Fruit fly (Drosophila melanogaster) whole organism, prepupa: Measurements from ENCODE around the gene SF2.

ENCODE experiments used
- Blimp-1 ChIP-seq: fragments of 200-800 bp; sonication (Bioruptor generic); optimal IDR thresholded peaks from 3 replicates; lab custom pipeline; 2017; ENCODE audit warnings: missing biosample characterization, missing genetic modification characterization, mild to moderate bottlenecking, moderate library complexity, missing genetic modification reagents
- CG10631 ChIP-seq: fragments of 200-800 bp; sonication (Bioruptor generic); optimal IDR thresholded peaks from 2 replicates; lab custom pipeline; 2016; ENCODE audit warnings: missing biosample characterization, missing genetic modification characterization
- CG11294 ChIP-seq: fragments of 200-800 bp; sonication (Bioruptor generic); IDR thresholded peaks from 2 replicates; pipeline ENCODE4 v1.3.6; 2022; ENCODE audit warnings: missing biosample characterization, missing genetic modification characterization
- CG11762 ChIP-seq: fragments of 200-800 bp; sonication (Bioruptor generic); optimal IDR thresholded peaks from 3 replicates; lab custom pipeline; 2016; ENCODE audit warnings: missing biosample characterization, missing genetic modification characterization; ENCODE audit not compliant: insufficient read depth
- CG11902 ChIP-seq: fragments of 200-800 bp; sonication (Bioruptor generic); optimal IDR thresholded peaks from 3 replicates; lab custom pipeline; 2016; ENCODE audit warnings: missing biosample characterization, missing genetic modification characterization
- CG1621 ChIP-seq: fragments of 200-800 bp; sonication (Bioruptor generic); optimal IDR thresholded peaks from 3 replicates; lab custom pipeline; 2018; ENCODE audit warnings: missing biosample characterization, mild to moderate bottlenecking, missing genetic modification characterization
- CG16779 ChIP-seq: fragments of 200-800 bp; sonication (Bioruptor generic); optimal IDR thresholded peaks from 3 replicates; lab custom pipeline; 2017; ENCODE audit warnings: missing biosample characterization, mild to moderate bottlenecking, missing genetic modification characterization
- CG3032 ChIP-seq: fragments of 200-800 bp; optimal IDR thresholded peaks from 2 replicates; lab custom pipeline; 2019; ENCODE audit warnings: missing biosample characterization, mild to moderate bottlenecking, missing genetic modification characterization, moderate library complexity
- CG31627 ChIP-seq: fragments of 200-800 bp; sonication (Bioruptor generic); optimal IDR thresholded peaks from 3 replicates; lab custom pipeline; 2016; ENCODE audit warnings: missing biosample characterization, missing genetic modification characterization
- CG32006 ChIP-seq: fragments of 200-800 bp; sonication (Bioruptor generic); optimal IDR thresholded peaks from 3 replicates; lab custom pipeline; 2017; ENCODE audit warnings: missing biosample characterization, mild to moderate bottlenecking, missing genetic modification characterization
- CG34406 ChIP-seq: fragments of 200-800 bp; sonication (Bioruptor generic); optimal IDR thresholded peaks from 3 replicates; lab custom pipeline; 2016; ENCODE audit warnings: missing biosample characterization, missing genetic modification characterization
- CG3919 ChIP-seq: fragments of 200-800 bp; sonication (Bioruptor generic); optimal IDR thresholded peaks from 3 replicates; lab custom pipeline; 2016; ENCODE audit warnings: missing biosample characterization, missing genetic modification characterization
- CG4318 ChIP-seq: fragments of 200-800 bp; sonication (Bioruptor generic); optimal IDR thresholded peaks from 3 replicates; lab custom pipeline; 2017; ENCODE audit warnings: missing biosample characterization, mild to moderate bottlenecking, missing genetic modification characterization
- CG6163 ChIP-seq: fragments of 200-800 bp; sonication (Bioruptor generic); IDR thresholded peaks from 3 replicates; pipeline ENCODE4 v1.3.6; 2022; ENCODE audit warnings: missing biosample characterization, missing genetic modification characterization
- CG6276 ChIP-seq: fragments of 200-800 bp; sonication (Bioruptor generic); optimal IDR thresholded peaks from 2 replicates; lab custom pipeline; 2017; ENCODE audit warnings: missing biosample characterization, mild to moderate bottlenecking, missing genetic modification characterization
- CG6792 ChIP-seq: fragments of 200-800 bp; sonication (Bioruptor generic); optimal IDR thresholded peaks from 3 replicates; lab custom pipeline; 2016; ENCODE audit warnings: missing biosample characterization, missing genetic modification characterization
- CG6808 ChIP-seq: fragments of 200-800 bp; sonication (Bioruptor generic); optimal IDR thresholded peaks from 3 replicates; lab custom pipeline; 2017; ENCODE audit warnings: missing biosample characterization, missing genetic modification characterization, mild to moderate bottlenecking, moderate library complexity, missing genetic modification reagents
- CG6854 ChIP-seq: fragments of 200-800 bp; sonication (Bioruptor generic); optimal IDR thresholded peaks from 2 replicates; lab custom pipeline; 2017; ENCODE audit warnings: missing biosample characterization, mild to moderate bottlenecking, missing genetic modification characterization
- CG7368 ChIP-seq: fragments of 200-800 bp; sonication (Bioruptor generic); optimal IDR thresholded peaks from 3 replicates; lab custom pipeline; 2016; ENCODE audit warnings: missing biosample characterization, missing genetic modification characterization
- CG8319 ChIP-seq: fragments of 200-800 bp; sonication (Bioruptor generic); optimal IDR thresholded peaks from 3 replicates; lab custom pipeline; 2016; ENCODE audit warnings: missing biosample characterization, missing genetic modification characterization
- CG8632 ChIP-seq: fragments of 200-800 bp; sonication (Bioruptor generic); optimal IDR thresholded peaks from 3 replicates; lab custom pipeline; 2016; ENCODE audit warnings: missing biosample characterization, missing genetic modification characterization
- CG9139 ChIP-seq: fragments of 200-800 bp; sonication (Bioruptor generic); optimal IDR thresholded peaks from 3 replicates; lab custom pipeline; 2017; ENCODE audit warnings: missing biosample characterization, mild to moderate bottlenecking, missing genetic modification characterization
- Eip75B ChIP-seq: fragments of 200-800 bp; sonication (Bioruptor generic); optimal IDR thresholded peaks from 3 replicates; lab custom pipeline; 2016; ENCODE audit warnings: missing biosample characterization, missing genetic modification characterization
- Eip78C ChIP-seq: fragments of 200-800 bp; sonication (Bioruptor generic); peaks from one replicate; lab custom pipeline; 2016; ENCODE audit warnings: missing biosample characterization, missing genetic modification characterization
- Ets96B ChIP-seq: fragments of 200-800 bp; optimal IDR thresholded peaks from 2 replicates; lab custom pipeline; 2019; ENCODE audit warnings: missing biosample characterization, mild to moderate bottlenecking, missing genetic modification characterization, moderate library complexity
- Gug ChIP-seq: fragments of 200-800 bp; sonication (Bioruptor generic); IDR thresholded peaks from 2 replicates; pipeline ENCODE4 v1.3.6; 2022; ENCODE audit warnings: missing biosample characterization, missing genetic modification characterization
- Hr38 ChIP-seq: sonication (Bioruptor generic); optimal IDR thresholded peaks from 2 replicates; lab custom pipeline; 2016; ENCODE audit warnings: missing biosample characterization, missing genetic modification characterization
- Hr39 ChIP-seq: fragments of 200-800 bp; sonication (Bioruptor generic); optimal IDR thresholded peaks from 2 replicates; lab custom pipeline; 2016; ENCODE audit warnings: missing biosample characterization, missing genetic modification characterization
- Hr4 ChIP-seq: fragments of 200-800 bp; sonication (Bioruptor generic); optimal IDR thresholded peaks from 3 replicates; lab custom pipeline; 2016; ENCODE audit warnings: missing biosample characterization, missing genetic modification characterization
- Lpt ChIP-seq: fragments of 200-800 bp; sonication (Bioruptor generic); optimal IDR thresholded peaks from 3 replicates; lab custom pipeline; 2016; ENCODE audit warnings: missing biosample characterization, missing genetic modification characterization
- Sox14 ChIP-seq: fragments of 200-800 bp; sonication (Bioruptor generic); optimal IDR thresholded peaks from 3 replicates; lab custom pipeline; 2016; ENCODE audit warnings: missing biosample characterization, missing genetic modification characterization
- achi ChIP-seq: fragments of 200-800 bp; sonication (Bioruptor generic); optimal IDR thresholded peaks from 3 replicates; lab custom pipeline; 2016; ENCODE audit warnings: missing biosample characterization, missing genetic modification characterization
- acj6 ChIP-seq: fragments of 200-800 bp; sonication (Bioruptor generic); optimal IDR thresholded peaks from 3 replicates; lab custom pipeline; 2016; ENCODE audit warnings: missing biosample characterization, missing genetic modification characterization
- cyc ChIP-seq: fragments of 200-800 bp; sonication (Bioruptor generic); optimal IDR thresholded peaks from 3 replicates; lab custom pipeline; 2016; ENCODE audit warnings: missing biosample characterization, missing genetic modification characterization
- dac ChIP-seq: fragments of 200-800 bp; sonication (Bioruptor generic); optimal IDR thresholded peaks from 2 replicates; lab custom pipeline; 2017; ENCODE audit warnings: missing biosample characterization, mild to moderate bottlenecking, missing genetic modification characterization
- dsx ChIP-seq: fragments of 200-800 bp; optimal IDR thresholded peaks from 3 replicates; lab custom pipeline; 2019; ENCODE audit warnings: missing biosample characterization, mild to moderate bottlenecking, missing genetic modification characterization, moderate library complexity; ENCODE audit not compliant: poor library complexity, severe bottlenecking
- eg ChIP-seq: fragments of 200-800 bp; sonication (Bioruptor generic); IDR thresholded peaks from 3 replicates; pipeline ENCODE4 v1.3.6; 2022; ENCODE audit warnings: missing biosample characterization, missing genetic modification characterization
- esn ChIP-seq: fragments of 200-800 bp; sonication (Bioruptor generic); optimal IDR thresholded peaks from 2 replicates; lab custom pipeline; 2016; ENCODE audit warnings: missing biosample characterization, mild to moderate bottlenecking, missing genetic modification characterization, moderate library complexity
- fd85E ChIP-seq: fragments of 200-800 bp; sonication (Bioruptor generic); optimal IDR thresholded peaks from 3 replicates; lab custom pipeline; 2016; ENCODE audit warnings: missing biosample characterization, missing genetic modification characterization
- fkh ChIP-seq: fragments of 200-800 bp; sonication (Bioruptor generic); optimal IDR thresholded peaks from 3 replicates; lab custom pipeline; 2017; ENCODE audit warnings: missing biosample characterization, mild to moderate bottlenecking, missing genetic modification characterization, moderate library complexity
- lz ChIP-seq: fragments of 200-800 bp; sonication (Bioruptor generic); optimal IDR thresholded peaks from 3 replicates; lab custom pipeline; 2016; ENCODE audit warnings: missing biosample characterization, missing genetic modification characterization
- pdm3 ChIP-seq: fragments of 200-800 bp; sonication (Bioruptor generic); optimal IDR thresholded peaks from 3 replicates; lab custom pipeline; 2016; ENCODE audit warnings: missing biosample characterization, missing genetic modification characterization
- salr ChIP-seq, 2 experiments: fragments of 200-800 bp; sonication (Bioruptor generic); optimal IDR thresholded peaks; 3 replicates each; lab custom pipeline; 2016 to 2018; ENCODE audit warnings: missing biosample characterization in 2 of 2, missing genetic modification characterization in 2 of 2, mild to moderate bottlenecking in 1 of 2
- spab ChIP-seq: fragments of 200-800 bp; sonication (Bioruptor generic); optimal IDR thresholded peaks from 2 replicates; lab custom pipeline; 2017; ENCODE audit warnings: missing biosample characterization, mild to moderate bottlenecking, missing genetic modification characterization, missing genetic modification reagents
- ss ChIP-seq, 2 experiments: fragments of 200-800 bp; sonication (Bioruptor generic); optimal IDR thresholded peaks; 2 replicates in 1 of 2; 3 replicates in 1 of 2; lab custom pipeline; 2017 to 2018; ENCODE audit warnings: mild to moderate bottlenecking in 2 of 2, missing biosample characterization in 2 of 2, missing genetic modification characterization in 2 of 2, moderate library complexity in 1 of 2
- svp ChIP-seq: fragments of 200-800 bp; sonication (Bioruptor generic); peaks from one replicate; lab custom pipeline; 2016; ENCODE audit warnings: missing biosample characterization, missing genetic modification characterization
- topi ChIP-seq: fragments of 200-800 bp; sonication (Bioruptor generic); optimal IDR thresholded peaks from 3 replicates; lab custom pipeline; 2016; ENCODE audit warnings: missing biosample characterization, missing genetic modification characterization
- vri ChIP-seq: fragments of 200-800 bp; sonication (Bioruptor generic); optimal IDR thresholded peaks from 3 replicates; lab custom pipeline; 2016; ENCODE audit warnings: missing biosample characterization, mild to moderate bottlenecking, missing genetic modification characterization

The SF2 gene

DNA sequence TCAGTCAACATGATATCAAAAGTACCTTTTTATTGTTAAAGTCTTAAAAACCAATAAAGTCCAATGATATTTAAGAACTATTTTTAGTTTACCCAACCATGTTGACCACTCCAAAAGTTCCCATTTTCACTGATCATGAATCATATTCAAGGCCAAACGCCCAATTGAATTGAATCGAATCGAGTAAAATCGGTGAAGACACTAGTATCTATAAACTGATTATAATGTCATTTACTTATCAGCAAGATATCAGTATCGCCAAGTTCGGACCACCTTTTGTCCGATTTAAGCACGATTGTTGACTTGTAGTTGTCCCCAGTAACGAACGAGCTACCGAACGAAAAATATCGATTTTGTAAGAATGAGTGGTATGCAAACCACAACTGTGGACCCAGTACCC, 18.7 kb downstream of the SF2 start, which contains the start of gene CG6901:
Gene CG6901 (plus strand): TSS at position 323 of the 400 bp plus-strand sequence.
- no peak for TF ChIP-seq CG6163 (GFP tag; lab: Robert Waterston, UW)

DNA sequence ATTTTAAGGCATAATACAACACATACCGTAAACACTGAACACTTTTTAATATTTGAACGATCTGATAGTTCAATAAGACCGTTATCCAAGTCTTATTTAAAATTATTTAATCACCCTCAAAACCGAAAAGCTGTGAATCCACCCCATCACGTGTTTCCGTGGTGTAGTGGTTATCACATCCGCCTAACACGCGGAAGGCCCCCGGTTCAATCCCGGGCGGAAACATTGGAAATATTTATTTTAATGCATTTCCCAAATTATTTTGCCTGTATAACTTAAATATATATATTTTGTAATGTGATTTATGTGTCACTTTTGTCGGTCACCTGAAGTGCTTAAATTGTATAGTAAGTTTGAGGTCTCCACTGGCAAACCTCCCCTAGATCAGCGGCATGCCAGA, 20.2 kb downstream of the SF2 start, which contains the start of gene CG44044:
Gene CG44044 (plus strand): TSS at position 301 of the 400 bp plus-strand sequence.
- no peak for TF ChIP-seq CG31627
- no peak for TF ChIP-seq fkh
- no peak for TF ChIP-seq esn (GFP tag; lab: Kevin White, UChicago)

- no peak for TF ChIP-seq CG11902
- TF ChIP-seq Gug (GFP tag; lab: Robert Waterston, UW) = no peak
- TF ChIP-seq CG9139 = peak; percentile 8
- TF ChIP-seq Sox14 (GFP tag; lab: Kevin White, UChicago) = no peak
- no peak for TF ChIP-seq Ets96B (tag; lab: Kevin White, UChicago)
- TF ChIP-seq CG3032 = no peak
- peak; percentile 36 for TF ChIP-seq CG1621 (tag; lab: Kevin White, UChicago)
- no peak for TF ChIP-seq spab (GFP tag; lab: Kevin White, UChicago)
- no peak for TF ChIP-seq lz
- peak; percentile 27 for TF ChIP-seq CG7368 (GFP tag; lab: Kevin White, UChicago)
- no peak for TF ChIP-seq achi (GFP tag; lab: Kevin White, UChicago)
- peak; percentile 44 for TF ChIP-seq Eip75B (GFP tag; lab: Kevin White, UChicago)
- no peak for TF ChIP-seq CG10631 (GFP tag; lab: Kevin White, UChicago)
- no peak for TF ChIP-seq CG6792 (GFP tag; lab: Kevin White, UChicago)
- no peak for TF ChIP-seq CG6276 (GFP tag; lab: Kevin White, UChicago)
- TF ChIP-seq CG34406 (GFP tag; lab: Kevin White, UChicago) = no peak
- TF ChIP-seq salr (GFP tag; optimal IDR thresholded peaks at IDR 0.05; lab: Kevin White, UChicago) = no peak
- no peak for TF ChIP-seq cyc (GFP tag; lab: Kevin White, UChicago)
- no peak for TF ChIP-seq acj6 (GFP tag; lab: Kevin White, UChicago)
- TF ChIP-seq fkh = no peak
- TF ChIP-seq CG8632 (GFP tag; lab: Kevin White, UChicago) = no peak
- TF ChIP-seq pdm3 (GFP tag; lab: Kevin White, UChicago) = no peak
- no peak for TF ChIP-seq CG11762 (GFP tag; lab: Kevin White, UChicago)
- no peak for TF ChIP-seq CG16779
- TF ChIP-seq vri (GFP tag; lab: Kevin White, UChicago) = no peak
- peak; percentile 77 for TF ChIP-seq Eip78C (GFP tag; lab: Kevin White, UChicago)
- TF ChIP-seq eg (GFP tag; lab: Robert Waterston, UW) = no peak
- no peak for TF ChIP-seq dac (GFP tag; lab: Kevin White, UChicago)
- TF ChIP-seq CG11294 = no peak
- no peak for TF ChIP-seq Hr38 (GFP tag; lab: Kevin White, UChicago)
- TF ChIP-seq CG3919 = no peak
- no peak for TF ChIP-seq Hr4 (GFP tag; lab: Kevin White, UChicago)
- no peak for TF ChIP-seq CG8319 (GFP tag; lab: Kevin White, UChicago)
- no peak for TF ChIP-seq Blimp-1 (GFP tag; lab: Kevin White, UChicago)
- TF ChIP-seq Lpt (GFP tag; lab: Kevin White, UChicago) = no peak
- no peak for TF ChIP-seq CG32006 (GFP tag; lab: Kevin White, UChicago)
- peak; percentile 54 for TF ChIP-seq CG6854 (GFP tag; lab: Kevin White, UChicago)
- TF ChIP-seq fd85E = no peak
- TF ChIP-seq dsx (GFP tag; lab: Kevin White, UChicago) = peak; percentile 53
- no peak for TF ChIP-seq CG4318 (GFP tag; lab: Kevin White, UChicago)
- TF ChIP-seq CG6808 (GFP tag; lab: Kevin White, UChicago) = peak; percentile 17
- peak; percentile 37; the same call in 2 of the 3 replicates for TF ChIP-seq CG6163 (GFP tag; lab: Robert Waterston, UW)
- no peak for TF ChIP-seq esn (GFP tag; lab: Kevin White, UChicago)
- TF ChIP-seq Hr39 = no peak
- TF ChIP-seq ss (GFP tag; optimal IDR thresholded peaks at IDR 0.05; lab: Kevin White, UChicago) = peak; percentile 15 to 95
- no peak for TF ChIP-seq topi (GFP tag; lab: Kevin White, UChicago)
- no peak for TF ChIP-seq svp (GFP tag; lab: Kevin White, UChicago)
Observed at dm6 chr3R:16316747-16317146, 25.0 kb downstream of the SF2 start.
